Worm (Caenorhabditis elegans) whole organism, L1 larva: Measurements from ENCODE around the gene srbc-76.

Experiments
- C16A3.4 ChIP-seq: fragments of 150-350 bp; optimal IDR thresholded peaks from 2 replicates; lab custom pipeline; 2014; ENCODE audit warnings: missing biosample characterization, missing genetic modification characterization
- Y116A8C.19 ChIP-seq: sonication (generic microtip); optimal IDR thresholded peaks from 2 replicates; lab custom pipeline; 2016; ENCODE audit warnings: missing compliant biosample characterization, missing genetic modification characterization, borderline replicate concordance
- alr-1 ChIP-seq: fragments of 200-800 bp; sonication (Bioruptor generic); optimal IDR thresholded peaks from 2 replicates; lab custom pipeline; 2018; ENCODE audit warnings: borderline replicate concordance, mild to moderate bottlenecking, missing genetic modification characterization, missing compliant biosample characterization
- aly-2 ChIP-seq: fragments of 150-350 bp; optimal IDR thresholded peaks from 2 replicates; lab custom pipeline; 2014; ENCODE audit warnings: missing biosample characterization, missing genetic modification characterization
- ama-1 ChIP-seq: fragments of 150-350 bp; optimal IDR thresholded peaks from 2 replicates; lab custom pipeline; 2014
- ceh-8 ChIP-seq: fragments of 200-800 bp; sonication (Bioruptor generic); optimal IDR thresholded peaks from 2 replicates; lab custom pipeline; 2018; ENCODE audit warnings: mild to moderate bottlenecking, missing genetic modification characterization, moderate library complexity, missing compliant biosample characterization
- ceh-88 ChIP-seq: fragments of 200-800 bp; sonication (Bioruptor generic); IDR thresholded peaks from 2 replicates; pipeline ENCODE4 v1.3.6; 2022; ENCODE audit warnings: missing genetic modification characterization, missing compliant biosample characterization
- ceh-90 ChIP-seq: sonication (generic microtip); optimal IDR thresholded peaks from 2 replicates; lab custom pipeline; 2016; ENCODE audit warnings: missing genetic modification characterization, missing compliant biosample characterization
- dpl-1 ChIP-seq, 3 experiments: fragments of 150-350 bp in 2 of 3; sonication (generic microtip) in 1 of 3; optimal IDR thresholded peaks; 2 replicates each; lab custom pipeline; 2014 to 2017; ENCODE audit warnings: missing biosample characterization in 3 of 3, missing genetic modification characterization in 3 of 3, missing genetic modification reagents in 3 of 3
- efl-1 ChIP-seq, 4 experiments: fragments of 150-350 bp; optimal IDR thresholded peaks in 3 of 4; peaks in 1 of 4; 1 replicate in 1 of 4; 2 replicates in 3 of 4; lab custom pipeline; 2014; ENCODE audit warnings: missing biosample characterization in 2 of 4, missing genetic modification characterization in 2 of 4, missing genetic modification reagents in 2 of 4
- efl-3 ChIP-seq: fragments of 200-800 bp; sonication (Bioruptor generic); optimal IDR thresholded peaks from 2 replicates; lab custom pipeline; 2018; ENCODE audit warnings: mild to moderate bottlenecking, missing genetic modification characterization, missing compliant biosample characterization
- egl-27 ChIP-seq, 2 experiments: fragments of 150-350 bp in 1 of 2; sonication (generic microtip); optimal IDR thresholded peaks; 3 replicates each; lab custom pipeline; 2017 to 2018; ENCODE audit warnings: missing biosample characterization in 2 of 2, missing genetic modification characterization in 2 of 2, missing genetic modification reagents in 2 of 2
- elt-3 ChIP-seq, 6 experiments: fragments of 150-350 bp in 1 of 6; sonication (generic microtip); optimal IDR thresholded peaks; 2 replicates each; lab custom pipeline; 2017 to 2018; ENCODE audit warnings: missing biosample characterization in 6 of 6, missing genetic modification characterization in 6 of 6, inconsistent platforms in 1 of 6
- fkh-10 ChIP-seq: sonication (generic microtip); optimal IDR thresholded peaks from 2 replicates; lab custom pipeline; 2017; ENCODE audit warnings: missing biosample characterization, missing genetic modification reagents, missing genetic modification characterization
- fkh-4 ChIP-seq: sonication (generic microtip); optimal IDR thresholded peaks from 2 replicates; lab custom pipeline; 2016; ENCODE audit warnings: missing compliant biosample characterization, missing genetic modification characterization, borderline replicate concordance
- fkh-8 ChIP-seq: sonication (generic microtip); optimal IDR thresholded peaks from 2 replicates; lab custom pipeline; 2016; ENCODE audit warnings: mild to moderate bottlenecking, missing genetic modification characterization, missing compliant biosample characterization
- fos-1 ChIP-seq: fragments of 150-350 bp; optimal IDR thresholded peaks from 2 replicates; lab custom pipeline; 2014; ENCODE audit warnings: missing biosample characterization, missing genetic modification characterization
- hlh-17 ChIP-seq: fragments of 200-800 bp; sonication (Bioruptor generic); optimal IDR thresholded peaks from 2 replicates; lab custom pipeline; 2018; ENCODE audit warnings: missing genetic modification characterization, mild to moderate bottlenecking, missing compliant biosample characterization, moderate library complexity, borderline replicate concordance
- hlh-4 ChIP-seq: sonication (generic microtip); optimal IDR thresholded peaks from 2 replicates; lab custom pipeline; 2016; ENCODE audit warnings: mild to moderate bottlenecking, missing genetic modification characterization, missing compliant biosample characterization
- hpl-2 ChIP-seq: fragments of 150-350 bp; optimal IDR thresholded peaks from 2 replicates; lab custom pipeline; 2014; ENCODE audit warnings: missing biosample characterization, missing genetic modification reagents, missing genetic modification characterization
- lin-13 ChIP-seq: fragments of 150-350 bp; optimal IDR thresholded peaks from 2 replicates; lab custom pipeline; 2014; ENCODE audit warnings: missing biosample characterization, missing genetic modification reagents, missing genetic modification characterization
- lin-15B ChIP-seq: fragments of 150-350 bp; sonication (generic microtip); optimal IDR thresholded peaks from 3 replicates; lab custom pipeline; 2014; ENCODE audit warnings: missing biosample characterization, missing genetic modification characterization
- mdl-1 ChIP-seq, 2 experiments: fragments of 150-350 bp; optimal IDR thresholded peaks; 2 replicates each; lab custom pipeline; 2014 to 2017; ENCODE audit warnings: missing biosample characterization in 2 of 2, missing genetic modification characterization in 2 of 2, inconsistent platforms in 1 of 2
- mef-2 ChIP-seq: fragments of 150-350 bp; optimal IDR thresholded peaks from 2 replicates; lab custom pipeline; 2014; ENCODE audit warnings: missing biosample characterization, missing genetic modification characterization
- mep-1 ChIP-seq: fragments of 150-350 bp; optimal IDR thresholded peaks from 2 replicates; lab custom pipeline; 2014; ENCODE audit warnings: missing biosample characterization, missing genetic modification characterization
- nhr-11 ChIP-seq: fragments of 150-350 bp; optimal IDR thresholded peaks from 2 replicates; lab custom pipeline; 2014; ENCODE audit warnings: missing biosample characterization, missing genetic modification characterization
- nhr-12 ChIP-seq: sonication (generic microtip); optimal IDR thresholded peaks from 2 replicates; lab custom pipeline; 2017; ENCODE audit warnings: missing biosample characterization, missing genetic modification characterization
- nhr-19 ChIP-seq: fragments of 200-800 bp; sonication (Bioruptor generic); conservative IDR thresholded peaks from 2 replicates; pipeline ENCODE4 v1.3.6; 2022; ENCODE audit warnings: missing genetic modification characterization, missing compliant biosample characterization
- nhr-20 ChIP-seq: sonication (generic microtip); optimal IDR thresholded peaks from 2 replicates; lab custom pipeline; 2016; ENCODE audit warnings: mild to moderate bottlenecking, missing genetic modification characterization, missing compliant biosample characterization
- nhr-237 ChIP-seq: fragments of 150-350 bp; optimal IDR thresholded peaks from 2 replicates; lab custom pipeline; 2014; ENCODE audit warnings: missing biosample characterization, missing genetic modification characterization
- nhr-85 ChIP-seq: sonication (generic microtip); peaks from one replicate; lab custom pipeline; 2016; ENCODE audit warnings: missing genetic modification characterization, inconsistent platforms, missing compliant biosample characterization
- pax-3 ChIP-seq: fragments of 200-800 bp; sonication (Bioruptor generic); optimal IDR thresholded peaks from 2 replicates; lab custom pipeline; 2018; ENCODE audit warnings: mild to moderate bottlenecking, missing genetic modification characterization, moderate library complexity, missing compliant biosample characterization
- rnt-1 ChIP-seq: sonication (generic microtip); optimal IDR thresholded peaks from 2 replicates; lab custom pipeline; 2016; ENCODE audit warnings: mild to moderate bottlenecking, missing genetic modification characterization, moderate library complexity, missing compliant biosample characterization
- skn-1 ChIP-seq: fragments of 150-350 bp; optimal IDR thresholded peaks from 2 replicates; lab custom pipeline; 2014; ENCODE audit warnings: missing biosample characterization, missing genetic modification characterization
- snu-23 ChIP-seq: sonication (generic microtip); optimal IDR thresholded peaks from 2 replicates; lab custom pipeline; 2016; ENCODE audit warnings: missing genetic modification characterization, missing compliant biosample characterization
- sup-37 ChIP-seq: fragments of 200-800 bp; sonication (Bioruptor generic); optimal IDR thresholded peaks from 2 replicates; lab custom pipeline; 2018; ENCODE audit warnings: mild to moderate bottlenecking, missing genetic modification characterization, missing compliant biosample characterization
- swsn-7 ChIP-seq: sonication (generic microtip); optimal IDR thresholded peaks from 2 replicates; lab custom pipeline; 2016; ENCODE audit warnings: missing genetic modification characterization, missing compliant biosample characterization
- tbx-2 ChIP-seq: sonication (generic microtip); optimal IDR thresholded peaks from 2 replicates; lab custom pipeline; 2016; ENCODE audit warnings: missing genetic modification characterization, missing compliant biosample characterization
- tlp-1 ChIP-seq: fragments of 150-350 bp; optimal IDR thresholded peaks from 2 replicates; lab custom pipeline; 2014; ENCODE audit warnings: missing biosample characterization, missing genetic modification characterization
- unc-30 ChIP-seq: sonication (generic microtip); optimal IDR thresholded peaks from 2 replicates; lab custom pipeline; 2017; ENCODE audit warnings: missing biosample characterization, missing genetic modification characterization
- unc-86 ChIP-seq: sonication (generic microtip); optimal IDR thresholded peaks from 2 replicates; lab custom pipeline; 2016; ENCODE audit warnings: missing genetic modification characterization, missing compliant biosample characterization
- vab-15 ChIP-seq: sonication (generic microtip); optimal IDR thresholded peaks from 2 replicates; lab custom pipeline; 2017; ENCODE audit warnings: missing genotype, mild to moderate bottlenecking, missing genetic modification characterization, missing compliant biosample characterization
- zag-1 ChIP-seq: fragments of 150-350 bp; optimal IDR thresholded peaks from 2 replicates; lab custom pipeline; 2014; ENCODE audit warnings: missing biosample characterization, missing genetic modification characterization
- ztf-4 ChIP-seq: fragments of 150-350 bp; optimal IDR thresholded peaks from 2 replicates; lab custom pipeline; 2014; ENCODE audit warnings: missing biosample characterization, missing genetic modification characterization

The srbc-76 gene

DNA sequence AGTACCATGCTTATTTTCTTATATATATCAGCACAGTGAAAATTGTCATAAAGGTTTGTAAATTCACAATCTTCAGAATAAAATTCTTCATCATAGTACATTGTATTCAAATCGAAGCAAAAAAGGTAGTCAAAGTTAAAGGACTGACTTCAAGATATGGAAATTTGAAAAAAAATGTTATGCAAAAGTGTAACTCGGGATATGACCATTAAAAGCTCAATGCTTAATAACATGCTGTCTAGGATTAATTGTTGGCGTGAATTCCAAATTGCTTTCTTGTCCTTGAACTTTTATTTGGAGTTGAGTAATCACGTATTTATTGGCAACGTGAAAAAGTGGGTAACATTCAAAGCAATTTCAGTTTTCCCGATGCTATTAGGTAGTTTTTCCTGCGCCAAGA lies 22.6 kb downstream of the srbc-76 start, which contains the start of gene srw-16:
Gene srw-16, minus strand, starts transcription at position 101 of the 400 bp plus-strand sequence.
- TF ChIP-seq ceh-8 (GFP tag; lab: Kevin White, UChicago) (no peak), lin-15B (tag; lab: Kevin White, UChicago) (no peak), nhr-12 (tag; lab: Kevin White, UChicago) (no peak), aly-2 (no peak), hpl-2 (GFP tag; lab: Kevin White, UChicago) (no peak), egl-27 (tag; optimal IDR thresholded peaks at IDR 0.05; lab: Kevin White, UChicago) (no peak), nhr-237 (tag; lab: Kevin White, UChicago) (no peak), vab-15 (no peak), nhr-20 (tag; lab: Kevin White, UChicago) (no peak)

DNA sequence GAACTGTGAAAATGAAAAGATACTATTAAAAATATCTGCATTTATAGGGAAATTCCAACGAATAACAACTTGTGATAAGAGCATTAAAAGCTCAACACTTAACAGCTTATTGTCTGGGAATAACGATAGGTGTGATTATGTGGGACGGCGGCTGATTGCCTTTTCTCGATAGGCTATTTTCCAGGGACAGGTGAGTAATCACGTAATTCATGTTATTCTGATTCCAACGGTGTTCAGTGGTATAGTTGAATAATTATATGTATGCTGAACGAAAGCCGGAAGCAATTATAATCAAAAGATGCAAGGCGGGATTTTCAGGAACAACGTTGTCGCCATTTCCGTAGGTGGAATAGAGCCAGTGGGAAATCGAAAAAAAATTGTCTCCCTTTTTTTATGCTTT lies 24.7 kb downstream of the srbc-76 start, which contains the start of gene srw-17:
Gene srw-17, minus strand, starts transcription at position 101 of the 400 bp plus-strand sequence.
- TF ChIP-seq fos-1 (tag; lab: Kevin White, UChicago) = no peak
- no peak for TF ChIP-seq ceh-90 (tag; lab: Kevin White, UChicago)
- no peak for TF ChIP-seq zag-1 (tag; lab: Kevin White, UChicago)
- TF ChIP-seq alr-1 = no peak
- no peak for TF ChIP-seq rnt-1
- TF ChIP-seq fkh-8 = no peak
- TF ChIP-seq fkh-4 (tag; lab: Kevin White, UChicago) = no peak
- no peak for TF ChIP-seq nhr-237 (tag; lab: Kevin White, UChicago)
- no peak for TF ChIP-seq efl-3 (GFP tag; lab: Kevin White, UChicago)
- TF ChIP-seq sup-37 (GFP tag; lab: Kevin White, UChicago) = no peak
- no peak for TF ChIP-seq pax-3 (tag; lab: Kevin White, UChicago)
- no peak for TF ChIP-seq C16A3.4
- no peak for TF ChIP-seq tlp-1
- no peak for TF ChIP-seq lin-13 (GFP tag; lab: Kevin White, UChicago)
- no peak for TF ChIP-seq fkh-10 (GFP tag; lab: Kevin White, UChicago)
- TF ChIP-seq hlh-4 = no peak
- TF ChIP-seq snu-23 (GFP tag; lab: Kevin White, UChicago) = no peak
- no peak for TF ChIP-seq tbx-2 (tag; lab: Kevin White, UChicago)

DNA sequence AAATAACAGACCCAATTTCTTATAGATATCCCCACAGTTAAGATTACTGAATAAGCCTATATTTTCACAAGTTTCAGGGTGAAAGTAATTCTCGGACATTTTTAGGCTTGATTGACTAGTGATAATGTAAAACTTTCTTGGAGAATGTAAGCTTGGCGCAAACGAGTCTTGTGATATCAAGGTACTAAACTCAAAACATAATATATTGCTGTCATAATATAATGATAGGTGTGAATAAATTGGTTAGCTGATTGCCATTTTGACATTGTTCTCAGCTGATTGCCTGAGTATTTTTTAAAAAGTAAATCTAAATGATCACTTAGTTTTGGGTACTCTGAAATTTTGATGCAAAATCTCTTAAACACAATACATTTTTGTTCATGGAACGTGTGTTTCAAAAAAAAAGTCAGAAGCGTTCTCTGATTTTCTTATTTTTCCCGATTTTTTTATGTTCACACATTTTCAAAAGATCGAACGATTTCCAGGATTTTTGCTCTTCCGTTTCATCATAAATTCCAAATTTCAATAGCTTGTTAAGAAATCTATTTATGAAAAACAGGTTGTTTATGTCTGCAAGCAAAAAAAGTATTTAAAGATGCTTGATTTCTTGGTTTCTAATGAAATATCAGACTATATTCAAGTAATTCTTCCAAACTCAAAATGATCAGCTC lies 29.2 kb downstream of the srbc-76 start, which contains the start of the genes srw-19 and srx-51:
Gene srw-19, minus strand, starts transcription at position 101 of the 671 bp plus-strand sequence.
Gene srx-51, plus strand, starts transcription at position 621 of the 671 bp plus-strand sequence.
- no peak for TF ChIP-seq skn-1 (tag; lab: Kevin White, UChicago)

DNA sequence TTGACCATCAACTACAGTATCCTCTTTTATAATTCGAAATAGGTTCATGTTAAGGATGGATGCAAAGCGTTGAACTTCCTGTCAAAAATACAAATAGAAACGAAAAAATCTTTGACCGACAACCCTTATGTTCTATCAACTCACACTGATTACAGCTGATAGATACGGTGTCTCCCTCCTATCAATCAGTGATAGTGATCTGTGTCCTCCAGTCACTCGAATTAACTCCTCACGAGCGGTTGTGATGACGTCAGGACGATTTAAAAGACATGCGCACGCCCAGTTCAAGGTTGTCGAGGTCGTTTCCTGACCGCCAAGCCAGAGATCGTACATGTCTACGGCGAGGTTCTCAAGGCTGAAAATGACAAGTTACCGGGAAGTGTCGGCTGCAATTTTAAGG lies 33.8 kb downstream of the srbc-76 start:
- TF ChIP-seq Y116A8C.19 (tag; lab: Kevin White, UChicago) = no peak
- TF ChIP-seq snu-23 (GFP tag; lab: Kevin White, UChicago) = no peak
- peak; percentile 28 to 88 (median 78) for TF ChIP-seq elt-3 (tag; optimal IDR thresholded peaks at IDR 0.05; lab: Kevin White, UChicago)
- no peak for TF ChIP-seq mep-1 (tag; lab: Kevin White, UChicago)
- TF ChIP-seq efl-1 (optimal IDR thresholded peaks at IDR 0.05; lab: Kevin White, UChicago) = no peak
- peak in 1 of 2 experiments; percentile 88 for TF ChIP-seq efl-1 (GFP tag; optimal IDR thresholded peaks at IDR 0.05 in 1 of 2; lab: Kevin White, UChicago)
- peak; percentile 83 for TF ChIP-seq nhr-85 (tag; lab: Kevin White, UChicago)
- peak; percentile 42 for TF ChIP-seq nhr-20 (tag; lab: Kevin White, UChicago)

DNA sequence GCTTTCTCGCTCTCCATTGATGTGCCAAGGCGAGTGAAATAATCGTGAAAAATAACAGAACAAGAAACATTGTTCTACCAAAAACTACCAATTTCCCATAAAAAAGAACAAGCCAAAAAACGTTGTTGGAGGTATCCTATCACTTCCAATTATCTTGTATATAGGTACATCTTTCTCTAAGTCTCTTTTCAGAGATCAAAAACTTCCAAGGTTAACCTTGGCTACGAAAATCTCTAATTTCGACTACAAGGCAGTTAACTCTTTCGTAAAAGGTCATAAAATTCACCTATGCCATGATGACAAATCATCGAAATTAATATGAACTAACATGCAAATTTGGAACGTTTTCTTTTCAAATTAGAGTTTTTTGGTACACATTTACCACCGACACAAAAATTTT lies 35.7 kb downstream of the srbc-76 start, which contains the start of gene cyp-34A1:
Gene cyp-34A1, minus strand, starts transcription at position 101 of the 400 bp plus-strand sequence.
- TF ChIP-seq ceh-88 (GFP tag; lab: Robert Waterston, UW) = no peak
- TF ChIP-seq unc-30 (tag; lab: Kevin White, UChicago) = no peak
- TF ChIP-seq swsn-7 (tag; lab: Kevin White, UChicago) = no peak
- no peak for TF ChIP-seq nhr-237 (tag; lab: Kevin White, UChicago)
- TF ChIP-seq dpl-1 (GFP tag; optimal IDR thresholded peaks at IDR 0.05; lab: Kevin White, UChicago) = no peak
- no peak for TF ChIP-seq nhr-11 (tag; lab: Kevin White, UChicago)
- no peak for TF ChIP-seq nhr-19 (GFP tag; lab: Robert Waterston, UW)
- no peak for TF ChIP-seq mdl-1 (tag; optimal IDR thresholded peaks at IDR 0.05; lab: Kevin White, UChicago)
- TF ChIP-seq ztf-4 (tag; lab: Kevin White, UChicago) = no peak
- TF ChIP-seq ama-1 = no peak
- TF ChIP-seq unc-86 (tag; lab: Kevin White, UChicago) = no peak
- TF ChIP-seq hlh-17 (GFP tag; lab: Kevin White, UChicago) = no peak
- no peak for TF ChIP-seq hlh-4
- TF ChIP-seq mef-2 = no peak
